Worm (Caenorhabditis elegans): ENCODE data around the gene stau-1.

Gene stau-1

DNA sequence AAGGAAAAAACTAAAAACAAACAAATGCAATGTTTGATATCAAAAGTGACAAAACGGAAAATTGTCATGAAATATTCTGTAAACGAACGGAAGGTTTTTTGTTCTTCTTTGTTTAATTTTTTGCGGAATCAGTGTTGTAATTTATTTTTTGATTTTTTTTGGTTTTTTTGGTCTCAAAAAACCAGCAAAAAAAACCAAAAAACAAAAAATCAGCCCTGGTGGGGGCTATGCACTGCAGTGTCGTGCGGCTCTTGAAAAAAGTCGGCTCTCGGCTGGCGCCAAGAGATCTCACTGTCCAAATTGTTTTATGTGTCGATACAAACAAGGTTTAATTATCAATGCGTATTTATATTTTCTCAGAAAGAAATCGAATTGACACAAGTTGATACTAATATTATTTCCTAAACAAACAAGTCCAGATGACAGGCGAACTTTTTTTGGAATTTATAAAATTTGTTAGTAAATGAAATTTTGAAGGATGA, 22.7 kb downstream of the stau-1 start (continued):
- TF ChIP-seq gei-17 (GFP tag; optimal IDR thresholded peaks at IDR 0.05) = no peak
- no peak for TF ChIP-seq lir-1 (GFP tag; conservative IDR thresholded peaks at IDR 0.05)
- no peak for TF ChIP-seq nhr-179 (tag; optimal IDR thresholded peaks at IDR 0.05)
- TF ChIP-seq athp-1 (tag; optimal IDR thresholded peaks at IDR 0.05) = peak; percentile 25
- TF ChIP-seq hmg-1.2 (GFP tag; IDR thresholded peaks at IDR 0.05) = peak; percentile 40; the same call in 1 of the 2 replicates
- no peak for TF ChIP-seq lsl-1 (GFP tag; optimal IDR thresholded peaks at IDR 0.05)
- TF ChIP-seq ekl-4 (GFP tag; IDR thresholded peaks at IDR 0.05) = 0 out of 2 replicates have a peak, but pooled peaks have one; percentile 51
- TF ChIP-seq D2030.7 (GFP tag; IDR thresholded peaks at IDR 0.05) = no peak
- TF ChIP-seq let-607 (tag; optimal IDR thresholded peaks at IDR 0.05) = peak; percentile 22
- 0 out of 2 replicates have a peak, but pooled peaks have one; percentile 13 for TF ChIP-seq bed-1 (GFP tag; IDR thresholded peaks at IDR 0.05)
- peak; percentile 7 for TF ChIP-seq chd-7 (tag; optimal IDR thresholded peaks at IDR 0.05)
- no peak for TF ChIP-seq T07F8.4 (tag; optimal IDR thresholded peaks at IDR 0.05)
- no peak for TF ChIP-seq die-1 (tag; optimal IDR thresholded peaks at IDR 0.05)
- TF ChIP-seq rpc-1 (optimal IDR thresholded peaks at IDR 0.05) = no peak
- no peak for TF ChIP-seq rpc-1 (tag; optimal IDR thresholded peaks at IDR 0.05)
- TF ChIP-seq F23B12.7 (tag; optimal IDR thresholded peaks at IDR 0.05; ENCODE audit: insufficient read depth) = no peak
- peak; percentile 89 for TF ChIP-seq Y53G8AR.9 (GFP tag; conservative IDR thresholded peaks at IDR 0.05)
- TF ChIP-seq nfya-1 (tag; optimal IDR thresholded peaks at IDR 0.05; ENCODE audit: borderline replicate concordance, insufficient read depth) = no peak
- peak; percentile 45 for TF ChIP-seq repo-1 (tag; optimal IDR thresholded peaks at IDR 0.05)
- TF ChIP-seq lin-26 (GFP tag; IDR thresholded peaks at IDR 0.05) = 0 out of 2 replicates have a peak, but pooled peaks have one; percentile 31
- peak; percentile 17 for TF ChIP-seq lin-40 (tag; optimal IDR thresholded peaks at IDR 0.05)
- peak; percentile 16 for TF ChIP-seq K12H6.12 (tag; optimal IDR thresholded peaks at IDR 0.05)
- peak; percentile 55 for TF ChIP-seq somi-1 (GFP tag; optimal IDR thresholded peaks at IDR 0.05)
- no peak for TF ChIP-seq cebp-1 (GFP tag; IDR thresholded peaks at IDR 0.05)
- peak; percentile 57 for TF ChIP-seq cebp-1 (tag; optimal IDR thresholded peaks at IDR 0.05)
- TF ChIP-seq ZK185.1 (tag; optimal IDR thresholded peaks at IDR 0.05; ENCODE audit: poor library complexity, severe bottlenecking) = peak; percentile 7
- 0 out of 2 replicates have a peak, but pooled peaks have one; percentile 57 for TF ChIP-seq madf-3 (GFP tag; IDR thresholded peaks at IDR 0.05)
- TF ChIP-seq tbp1 (GFP tag; optimal IDR thresholded peaks at IDR 0.05) = peak; percentile 16
- no peak for TF ChIP-seq hrde-1 (tag; optimal IDR thresholded peaks at IDR 0.05; ENCODE audit: borderline replicate concordance)
- no peak for TF ChIP-seq F57C9.4 (tag; optimal IDR thresholded peaks at IDR 0.05)
- no peak for TF ChIP-seq C06A6.2 (GFP tag; conservative IDR thresholded peaks at IDR 0.05)
- no peak for TF ChIP-seq ztf-3 (GFP tag; optimal IDR thresholded peaks at IDR 0.05)
- peak; percentile 70 for TF ChIP-seq K11D2.4 (GFP tag; IDR thresholded peaks at IDR 0.05)
- no peak for TF ChIP-seq madf-8 (GFP tag; conservative IDR thresholded peaks at IDR 0.05)
- TF ChIP-seq Y56A3A.18 (GFP tag; IDR thresholded peaks at IDR 0.05) = peak; percentile 78; the same call in 1 of the 2 replicates
- TF ChIP-seq Y79H2A.3 (GFP tag; conservative IDR thresholded peaks at IDR 0.05) = no peak
- TF ChIP-seq rcor-1 (GFP tag; IDR thresholded peaks at IDR 0.05) = no peak
- TF ChIP-seq Y95B8A.8 (GFP tag; IDR thresholded peaks at IDR 0.05) = peak; percentile 72; the same call in 1 of the 2 replicates
- TF ChIP-seq ztf-28 (GFP tag; IDR thresholded peaks at IDR 0.05) = no peak
- 0 out of 2 replicates have a peak, but pooled peaks have one; percentile 31 for TF ChIP-seq cebp-2 (GFP tag; IDR thresholded peaks at IDR 0.05)
- 0 out of 2 replicates have a peak, but pooled peaks have one; percentile 3 for TF ChIP-seq ceh-58 (GFP tag; IDR thresholded peaks at IDR 0.05)
- TF ChIP-seq ztf-26 (tag; optimal IDR thresholded peaks at IDR 0.05) = peak; percentile 36
- TF ChIP-seq attf-5 (GFP tag; optimal IDR thresholded peaks at IDR 0.05) = no peak
- no peak for TF ChIP-seq snpc-4 (GFP tag; optimal IDR thresholded peaks at IDR 0.05)
- no peak for TF ChIP-seq snpc-4 (tag; optimal IDR thresholded peaks at IDR 0.05)
- peak; percentile 35 for TF ChIP-seq ztf-22 (GFP tag; optimal IDR thresholded peaks at IDR 0.05)
- TF ChIP-seq madf-6 (GFP tag; IDR thresholded peaks at IDR 0.05) = no peak
- 0 out of 2 replicates have a peak, but pooled peaks have one; percentile 15 for TF ChIP-seq mcd-1 (GFP tag; IDR thresholded peaks at IDR 0.05)

Measured in whole organism, young adult.